Fruit fly (Drosophila melanogaster): ENCODE data around the gene Cyp28d2.

Gene Cyp28d2

dm6 chr2L:5237175-5237753 lies 30.2 kb downstream of the Cyp28d2 start (continued):
- TF ChIP-seq Eip75B (GFP tag; optimal IDR thresholded peaks at IDR 0.05) (peak; percentile 39), svp (GFP tag) (peak; percentile 52), topi (GFP tag; optimal IDR thresholded peaks at IDR 0.05) (peak; percentile 39), vri (GFP tag; optimal IDR thresholded peaks at IDR 0.05) (peak; percentile 72), salr (GFP tag; optimal IDR thresholded peaks at IDR 0.05) (peak in 1 of 2 experiments; percentile 29), CG8632 (GFP tag; optimal IDR thresholded peaks at IDR 0.05) (peak; percentile 14), Eip78C (GFP tag) (peak; percentile 53), Met (GFP tag; optimal IDR thresholded peaks at IDR 0.05) (peak; percentile 30), CG32006 (GFP tag; optimal IDR thresholded peaks at IDR 0.05) (no peak), CG8319 (GFP tag; optimal IDR thresholded peaks at IDR 0.05) (peak; percentile 12), Gug (GFP tag; IDR thresholded peaks at IDR 0.05) (no peak), Sox102F (GFP tag; optimal IDR thresholded peaks at IDR 0.05) (peak; percentile 77), CG16779 (tag; optimal IDR thresholded peaks at IDR 0.05) (peak; percentile 50), OdsH (GFP tag; optimal IDR thresholded peaks at IDR 0.05) (no peak), fkh (GFP tag; optimal IDR thresholded peaks at IDR 0.05) (peak; percentile 8), CG8119 (GFP tag; IDR thresholded peaks at IDR 0.05) (peak; percentile 54; the same call in 2 of the 3 replicates), CG7368 (GFP tag; optimal IDR thresholded peaks at IDR 0.05) (peak; percentile 28)

- TF ChIP-seq svp (GFP tag) (peak; percentile 96), Met (GFP tag; optimal IDR thresholded peaks at IDR 0.05) (peak; percentile 30), Smox (GFP tag; optimal IDR thresholded peaks at IDR 0.05) (peak; percentile 29), CG6854 (GFP tag; optimal IDR thresholded peaks at IDR 0.05) (no peak), CG8119 (GFP tag; IDR thresholded peaks at IDR 0.05) (0 out of 3 replicates have a peak, but pooled peaks have one; percentile 17), Sox102F (GFP tag; optimal IDR thresholded peaks at IDR 0.05) (no peak), CG4318 (GFP tag; optimal IDR thresholded peaks at IDR 0.05) (no peak), CG11294 (GFP tag; IDR thresholded peaks at IDR 0.05) (no peak), fd59A (GFP tag; optimal IDR thresholded peaks at IDR 0.05) (peak; percentile 31), CG10669 (GFP tag; optimal IDR thresholded peaks at IDR 0.05) (peak; percentile 23), Hr4 (GFP tag; optimal IDR thresholded peaks at IDR 0.05) (no peak), CG34406 (GFP tag; optimal IDR thresholded peaks at IDR 0.05) (peak; percentile 4), Eip75B (GFP tag; optimal IDR thresholded peaks at IDR 0.05) (no peak), CG31627 (GFP tag; optimal IDR thresholded peaks at IDR 0.05) (no peak), CG3919 (GFP tag; optimal IDR thresholded peaks at IDR 0.05) (no peak), acj6 (GFP tag; optimal IDR thresholded peaks at IDR 0.05) (peak; percentile 11), salr (GFP tag; optimal IDR thresholded peaks at IDR 0.05) (peak in 1 of 2 experiments; percentile 5), CG8632 (GFP tag; optimal IDR thresholded peaks at IDR 0.05) (no peak), ss (GFP tag; optimal IDR thresholded peaks at IDR 0.05) (no peak), lz (GFP tag; optimal IDR thresholded peaks at IDR 0.05) (peak; percentile 2), CG15336 (GFP tag; IDR thresholded peaks at IDR 0.05) (peak; percentile 26; the same call in 1 of the 2 replicates), CG9139 (GFP tag; optimal IDR thresholded peaks at IDR 0.05) (no peak), fd85E (GFP tag; optimal IDR thresholded peaks at IDR 0.05) (no peak), CG1621 (tag; optimal IDR thresholded peaks at IDR 0.05) (no peak), vri (GFP tag; optimal IDR thresholded peaks at IDR 0.05) (no peak), eg (GFP tag; IDR thresholded peaks at IDR 0.05) (no peak), Sox15 (GFP tag; optimal IDR thresholded peaks at IDR 0.05) (no peak), Ets96B (tag; optimal IDR thresholded peaks at IDR 0.05) (peak; percentile 60), Sox14 (GFP tag; optimal IDR thresholded peaks at IDR 0.05) (no peak), esn (GFP tag; optimal IDR thresholded peaks at IDR 0.05) (peak; percentile 42), cyc (GFP tag; optimal IDR thresholded peaks at IDR 0.05) (peak; percentile 9), Gug (GFP tag; IDR thresholded peaks at IDR 0.05) (no peak), pdm3 (GFP tag; optimal IDR thresholded peaks at IDR 0.05) (peak; percentile 5), CG11902 (GFP tag; optimal IDR thresholded peaks at IDR 0.05) (no peak), OdsH (GFP tag; optimal IDR thresholded peaks at IDR 0.05) (peak; percentile 22), Blimp-1 (GFP tag; optimal IDR thresholded peaks at IDR 0.05) (no peak), dac (GFP tag; optimal IDR thresholded peaks at IDR 0.05) (no peak), CG8319 (GFP tag; optimal IDR thresholded peaks at IDR 0.05) (no peak), CG11762 (GFP tag; optimal IDR thresholded peaks at IDR 0.05; ENCODE audit: insufficient read depth) (no peak), Ets21C (GFP tag; optimal IDR thresholded peaks at IDR 0.05) (no peak), Eip93F (GFP tag; optimal IDR thresholded peaks at IDR 0.05) (no peak)
Observed at dm6 chr2L:5237899-5238566, 31.0 kb downstream of the Cyp28d2 start.

All from whole organism, prepupa.